Fruit fly (Drosophila melanogaster) whole organism, embryonic: ENCODE measurements around the gene Hacd1.

Experiments used
- CG10543 ChIP-seq: fragments of 200-800 bp; sonication (Bioruptor generic); optimal IDR thresholded peaks from 3 replicates; lab custom pipeline; 2017; ENCODE audit warnings: missing biosample characterization, mild to moderate bottlenecking, missing genetic modification characterization, moderate library complexity
- CG10979 ChIP-seq: fragments of 200-800 bp; sonication (Bioruptor generic); optimal IDR thresholded peaks from 2 replicates; lab custom pipeline; 2018; ENCODE audit warnings: missing biosample characterization, mild to moderate bottlenecking, missing genetic modification characterization, moderate library complexity
- CG11504 ChIP-seq: fragments of 200-800 bp; sonication (Bioruptor generic); optimal IDR thresholded peaks from 3 replicates; lab custom pipeline; 2019; ENCODE audit warnings: missing biosample characterization, mild to moderate bottlenecking, missing genetic modification characterization, moderate library complexity
- CG11696 ChIP-seq: fragments of 200-800 bp; sonication (Bioruptor generic); IDR thresholded peaks from 2 replicates; pipeline ENCODE4 v1.3.6; 2022; ENCODE audit warnings: missing biosample characterization, missing genetic modification characterization
- CG13894 ChIP-seq: fragments of 200-800 bp; sonication (Bioruptor generic); optimal IDR thresholded peaks from 3 replicates; lab custom pipeline; 2018; ENCODE audit warnings: missing biosample characterization, mild to moderate bottlenecking, missing genetic modification characterization, moderate library complexity
- CG14965 ChIP-seq: fragments of 200-800 bp; sonication (Bioruptor generic); optimal IDR thresholded peaks from 2 replicates; lab custom pipeline; 2016; ENCODE audit warnings: missing biosample characterization, missing genetic modification characterization, borderline replicate concordance
- CG15479 ChIP-seq: fragments of 200-800 bp; sonication (Bioruptor generic); optimal IDR thresholded peaks from 3 replicates; lab custom pipeline; 2019; ENCODE audit warnings: missing biosample characterization, mild to moderate bottlenecking, missing genetic modification characterization, moderate library complexity
- CG16813 ChIP-seq: fragments of 200-800 bp; sonication (Bioruptor generic); IDR thresholded peaks from 3 replicates; pipeline ENCODE4 v1.3.6; 2022; ENCODE audit warnings: missing biosample characterization, missing genetic modification characterization; ENCODE audit not compliant: partially characterized antibody
- CG17359 ChIP-seq: fragments of 200-800 bp; sonication (Bioruptor generic); optimal IDR thresholded peaks from 3 replicates; lab custom pipeline; 2018; ENCODE audit warnings: missing biosample characterization, mild to moderate bottlenecking, missing genetic modification characterization, moderate library complexity
- CG17829 ChIP-seq: fragments of 200-800 bp; optimal IDR thresholded peaks from 2 replicates; lab custom pipeline; 2019; ENCODE audit warnings: missing biosample characterization, mild to moderate bottlenecking, missing genetic modification characterization, moderate library complexity
- CG18599 ChIP-seq: fragments of 200-800 bp; sonication (Bioruptor generic); optimal IDR thresholded peaks from 3 replicates; lab custom pipeline; 2017; ENCODE audit warnings: missing biosample characterization, missing genetic modification characterization, mild to moderate bottlenecking, moderate library complexity, missing genetic modification reagents
- CG3065 ChIP-seq: fragments of 200-800 bp; sonication (Bioruptor generic); optimal IDR thresholded peaks from 2 replicates; lab custom pipeline; 2016; ENCODE audit warnings: missing biosample characterization, missing genetic modification characterization
- CG32532 ChIP-seq: fragments of 200-800 bp; sonication (Bioruptor generic); IDR thresholded peaks from 2 replicates; pipeline ENCODE4 v1.3.6; 2022; ENCODE audit warnings: missing biosample characterization, missing genetic modification characterization
- CG4617 ChIP-seq: fragments of 200-800 bp; sonication (Bioruptor generic); optimal IDR thresholded peaks from 3 replicates; lab custom pipeline; 2016; ENCODE audit warnings: missing biosample characterization, missing genetic modification characterization, borderline replicate concordance
- CG4820 ChIP-seq: fragments of 200-800 bp; sonication (Bioruptor generic); optimal IDR thresholded peaks from 3 replicates; lab custom pipeline; 2016; ENCODE audit warnings: missing biosample characterization, missing genetic modification characterization
- CG6254 ChIP-seq: fragments of 200-800 bp; sonication (Bioruptor generic); optimal IDR thresholded peaks from 3 replicates; lab custom pipeline; 2017; ENCODE audit warnings: mild to moderate bottlenecking, missing biosample characterization, missing genetic modification reagents, missing genetic modification characterization
- CG7786 ChIP-seq: fragments of 200-800 bp; sonication (Bioruptor generic); optimal IDR thresholded peaks from 2 replicates; lab custom pipeline; 2016; ENCODE audit warnings: missing biosample characterization, missing genetic modification characterization
- CG9727 ChIP-seq: fragments of 200-800 bp; sonication (Bioruptor generic); optimal IDR thresholded peaks from 3 replicates; lab custom pipeline; 2017; ENCODE audit warnings: missing biosample characterization, mild to moderate bottlenecking, missing genetic modification characterization
- CG9797 ChIP-seq: fragments of 200-800 bp; sonication (Bioruptor generic); optimal IDR thresholded peaks from 3 replicates; lab custom pipeline; 2018; ENCODE audit warnings: missing biosample characterization, mild to moderate bottlenecking, missing genetic modification characterization
- CHES-1-like ChIP-seq: fragments of 200-800 bp; sonication (Bioruptor generic); optimal IDR thresholded peaks from 2 replicates; lab custom pipeline; 2016; ENCODE audit warnings: missing biosample characterization, missing genetic modification characterization
- CTCF ChIP-seq: fragments of 200-800 bp; sonication (Bioruptor generic); optimal IDR thresholded peaks from 2 replicates; lab custom pipeline; 2017; ENCODE audit warnings: missing biosample characterization, mild to moderate bottlenecking, missing genetic modification characterization, moderate library complexity
- CoRest ChIP-seq: fragments of 200-800 bp; sonication (Bioruptor generic); optimal IDR thresholded peaks from 3 replicates; lab custom pipeline; 2018; ENCODE audit warnings: missing biosample characterization, mild to moderate bottlenecking, missing genetic modification characterization, moderate library complexity
- Eip74EF ChIP-seq, 2 experiments: fragments of 200-800 bp in 1 of 2; fragments of >200 bp in 1 of 2; sonication (Bioruptor generic) in 1 of 2; optimal IDR thresholded peaks; 2 replicates each; lab custom pipeline; 2017 to 2019; ENCODE audit warnings: missing biosample characterization in 2 of 2, missing genetic modification characterization in 2 of 2, mild to moderate bottlenecking in 1 of 2, moderate library complexity in 1 of 2
- Ets97D ChIP-seq: fragments of 200-800 bp; sonication (Bioruptor generic); optimal IDR thresholded peaks from 3 replicates; lab custom pipeline; 2016; ENCODE audit warnings: missing biosample characterization, missing genetic modification characterization
- HLHmδ ChIP-seq: fragments of 200-800 bp; sonication (Bioruptor generic); optimal IDR thresholded peaks from 2 replicates; lab custom pipeline; 2018; ENCODE audit warnings: missing biosample characterization, mild to moderate bottlenecking, missing genetic modification characterization, moderate library complexity
- Hr51 ChIP-seq, 2 experiments: fragments of 200-800 bp; sonication (Bioruptor generic); optimal IDR thresholded peaks; 2 replicates in 1 of 2; 3 replicates in 1 of 2; lab custom pipeline; 2016 to 2018; ENCODE audit warnings: missing biosample characterization in 2 of 2, missing genetic modification characterization in 2 of 2, mild to moderate bottlenecking in 1 of 2, moderate library complexity in 1 of 2
- Hsf ChIP-seq: fragments of 200-800 bp; sonication (Bioruptor generic); optimal IDR thresholded peaks from 3 replicates; lab custom pipeline; 2016; ENCODE audit warnings: missing biosample characterization, missing genetic modification characterization
- Kr ChIP-seq: fragments of 200-800 bp; sonication (Bioruptor generic); optimal IDR thresholded peaks from 2 replicates; lab custom pipeline; 2017; ENCODE audit warnings: missing biosample characterization, mild to moderate bottlenecking, missing genetic modification characterization
- Sox100B ChIP-seq: fragments of 200-800 bp; sonication (Bioruptor generic); optimal IDR thresholded peaks from 3 replicates; lab custom pipeline; 2018; ENCODE audit warnings: missing biosample characterization, mild to moderate bottlenecking, missing genetic modification characterization
- ase ChIP-seq: fragments of 200-800 bp; sonication (Bioruptor generic); IDR thresholded peaks from 3 replicates; pipeline ENCODE4 v1.3.6; 2022; ENCODE audit warnings: missing biosample characterization, missing genetic modification characterization
- bowl ChIP-seq: fragments of 200-800 bp; sonication (Bioruptor generic); IDR thresholded peaks from 2 replicates; pipeline ENCODE4 v1.3.6; 2022; ENCODE audit warnings: missing biosample characterization, missing genetic modification characterization
- bsh ChIP-seq, 2 experiments: fragments of 200-800 bp; sonication (Bioruptor generic); optimal IDR thresholded peaks; 2 replicates each; lab custom pipeline; 2017 to 2018; ENCODE audit warnings: mild to moderate bottlenecking in 2 of 2, missing biosample characterization in 2 of 2, missing genetic modification characterization in 2 of 2, moderate library complexity in 1 of 2
- btn ChIP-seq: fragments of 200-800 bp; sonication (Bioruptor generic); optimal IDR thresholded peaks from 2 replicates; lab custom pipeline; 2016; ENCODE audit warnings: missing biosample characterization, missing genetic modification characterization
- ci ChIP-seq: fragments of 200-800 bp; sonication (Bioruptor generic); IDR thresholded peaks from 3 replicates; pipeline ENCODE4 v1.3.6; 2022; ENCODE audit warnings: missing biosample characterization, missing genetic modification characterization
- ems ChIP-seq: fragments of 200-800 bp; sonication (Bioruptor generic); optimal IDR thresholded peaks from 3 replicates; lab custom pipeline; 2016; ENCODE audit warnings: missing biosample characterization, missing genetic modification characterization
- fd102C ChIP-seq: fragments of 200-800 bp; sonication (Bioruptor generic); optimal IDR thresholded peaks from 2 replicates; lab custom pipeline; 2018; ENCODE audit warnings: missing biosample characterization, mild to moderate bottlenecking, missing genetic modification characterization, moderate library complexity
- fd96Cb ChIP-seq: fragments of 200-800 bp; sonication (Bioruptor generic); optimal IDR thresholded peaks from 2 replicates; lab custom pipeline; 2018; ENCODE audit warnings: missing biosample characterization, mild to moderate bottlenecking, missing genetic modification characterization, moderate library complexity
- grau ChIP-seq: fragments of 200-800 bp; optimal IDR thresholded peaks from 3 replicates; lab custom pipeline; 2019; ENCODE audit warnings: missing biosample characterization, mild to moderate bottlenecking, missing genetic modification characterization, moderate library complexity
- gro ChIP-seq: fragments of 200-800 bp; sonication (Bioruptor generic); optimal IDR thresholded peaks from 2 replicates; lab custom pipeline; 2016; ENCODE audit warnings: missing biosample characterization, missing genetic modification characterization
- her ChIP-seq: fragments of 200-800 bp; sonication (Bioruptor generic); optimal IDR thresholded peaks from 2 replicates; lab custom pipeline; 2016; ENCODE audit warnings: missing biosample characterization, missing genetic modification characterization
- mam ChIP-seq: fragments of 200-800 bp; sonication (Bioruptor generic); optimal IDR thresholded peaks from 3 replicates; lab custom pipeline; 2016; ENCODE audit warnings: missing biosample characterization, missing genetic modification characterization
- mirr ChIP-seq: fragments of 200-800 bp; sonication (Bioruptor generic); optimal IDR thresholded peaks from 3 replicates; lab custom pipeline; 2018; ENCODE audit warnings: missing biosample characterization, mild to moderate bottlenecking, missing genetic modification characterization
- mld ChIP-seq: fragments of 200-800 bp; sonication (Bioruptor generic); IDR thresholded peaks from 3 replicates; pipeline ENCODE4 v1.3.6; 2022; ENCODE audit warnings: missing biosample characterization, missing genetic modification characterization; ENCODE audit not compliant: partially characterized antibody
- schlank ChIP-seq: fragments of 200-800 bp; sonication (Bioruptor generic); optimal IDR thresholded peaks from 2 replicates; lab custom pipeline; 2018; ENCODE audit warnings: missing biosample characterization, mild to moderate bottlenecking, missing genetic modification characterization
- sqz ChIP-seq: fragments of 200-800 bp; sonication (Bioruptor generic); optimal IDR thresholded peaks from 3 replicates; lab custom pipeline; 2018; ENCODE audit warnings: missing biosample characterization, mild to moderate bottlenecking, missing genetic modification characterization
- stwl ChIP-seq: fragments of 200-800 bp; sonication (Bioruptor generic); optimal IDR thresholded peaks from 3 replicates; lab custom pipeline; 2018; ENCODE audit warnings: missing biosample characterization, mild to moderate bottlenecking, missing genetic modification characterization, moderate library complexity
- vfl ChIP-seq: fragments of 200-800 bp; sonication (Bioruptor generic); optimal IDR thresholded peaks from 2 replicates; lab custom pipeline; 2016; ENCODE audit warnings: missing biosample characterization, missing genetic modification characterization

Gene Hacd1

dm6 chr2L:12011682-12012655, 9.9 kb upstream of the Hacd1 start (continued):
- peak; percentile 54 for TF ChIP-seq CG4820 (GFP tag; lab: Kevin White, UChicago)
- TF ChIP-seq CG9727 (GFP tag; lab: Kevin White, UChicago), result peak; percentile 62
- TF ChIP-seq mirr (GFP tag; lab: Kevin White, UChicago), result peak; percentile 93
- TF ChIP-seq CG17829 (tag; lab: Kevin White, UChicago), result peak; percentile 98
- TF ChIP-seq CG18599, result peak; percentile 94
- TF ChIP-seq CTCF (GFP tag; lab: Kevin White, UChicago), result peak; percentile 64
- peak; percentile 85 for TF ChIP-seq her (GFP tag; lab: Kevin White, UChicago)
- TF ChIP-seq gro (GFP tag; lab: Kevin White, UChicago), result peak; percentile 67
- peak; percentile 10 for TF ChIP-seq CG3065 (GFP tag; lab: Kevin White, UChicago)
- peak; percentile 75 for TF ChIP-seq CG7786 (GFP tag; lab: Kevin White, UChicago)
- no peak for TF ChIP-seq CG32532 (GFP tag; lab: Robert Waterston, UW)
- TF ChIP-seq fd102C (GFP tag; lab: Kevin White, UChicago), result peak; percentile 34
- TF ChIP-seq CG10979, result peak; percentile 65
- peak; percentile 72 for TF ChIP-seq grau (tag; lab: Kevin White, UChicago)
- peak; percentile 94 for TF ChIP-seq stwl (tag; lab: Kevin White, UChicago)
- peak; percentile 26 for TF ChIP-seq fd96Cb
- peak; percentile 91 for TF ChIP-seq CHES-1-like (GFP tag; lab: Kevin White, UChicago)
- TF ChIP-seq vfl (GFP tag; lab: Kevin White, UChicago), result peak; percentile 18
- no peak for TF ChIP-seq bowl (GFP tag; lab: Robert Waterston, UW)
- TF ChIP-seq Sox100B (GFP tag; lab: Kevin White, UChicago), result no peak
- peak; percentile 90 for TF ChIP-seq CG15479 (GFP tag; lab: Kevin White, UChicago)
- TF ChIP-seq Ets97D (GFP tag; lab: Kevin White, UChicago), result peak; percentile 76
- TF ChIP-seq CG11504 (tag; lab: Kevin White, UChicago), result peak; percentile 80
- peak; percentile 13 for TF ChIP-seq CG14965 (GFP tag; lab: Kevin White, UChicago)
- peak in 1 of 2 experiments; percentile 93 for TF ChIP-seq Eip74EF (GFP tag; optimal IDR thresholded peaks at IDR 0.05; lab: Kevin White, UChicago)
- TF ChIP-seq mld, result no peak
- TF ChIP-seq Kr (GFP tag; lab: Kevin White, UChicago), result peak; percentile 92
- no peak for TF ChIP-seq ci (GFP tag; lab: Robert Waterston, UW)
- no peak for TF ChIP-seq CG11696 (GFP tag; lab: Robert Waterston, UW)
- TF ChIP-seq sqz, result peak; percentile 38
- peak; percentile 75 for TF ChIP-seq mam (GFP tag; lab: Kevin White, UChicago)
- TF ChIP-seq HLHmδ (GFP tag; lab: Kevin White, UChicago), result peak; percentile 89
- TF ChIP-seq Hr51 (GFP tag; optimal IDR thresholded peaks at IDR 0.05; lab: Kevin White, UChicago), result peak; percentile 72 to 77
- peak; percentile 58 for TF ChIP-seq Hsf
- TF ChIP-seq CG10543 (GFP tag; lab: Kevin White, UChicago), result peak; percentile 99
- no peak for TF ChIP-seq CG4617 (GFP tag; lab: Kevin White, UChicago)
- peak; percentile 90 for TF ChIP-seq CG13894
- TF ChIP-seq CG6254 (GFP tag; lab: Kevin White, UChicago), result peak; percentile 59
- peak; percentile 22 for TF ChIP-seq CG9797 (GFP tag; lab: Kevin White, UChicago)
- TF ChIP-seq CG17359 (tag; lab: Kevin White, UChicago), result peak; percentile 73
- TF ChIP-seq bsh (GFP tag; optimal IDR thresholded peaks at IDR 0.05; lab: Kevin White, UChicago), result peak; percentile 26 to 63
- TF ChIP-seq ase (GFP tag; lab: Robert Waterston, UW), result no peak
- TF ChIP-seq btn (GFP tag; lab: Kevin White, UChicago), result peak; percentile 66
- TF ChIP-seq ems, result peak; percentile 74
- peak; percentile 58 for TF ChIP-seq CoRest (tag; lab: Kevin White, UChicago)
- TF ChIP-seq CG16813, result no peak
- peak; percentile 54 for TF ChIP-seq schlank
